Fruit fly (Drosophila melanogaster) whole organism, embryonic: ENCODE results near the gene RpS25.
A peak's percentile ranks its signal among the peaks of the same experiment; 100 is the strongest.

Source experiments
- CG10209 ChIP-seq: fragments of 200-800 bp; sonication (Bioruptor generic); optimal IDR thresholded peaks from 3 replicates; lab custom pipeline; 2017; ENCODE audit warnings: missing biosample characterization, mild to moderate bottlenecking, missing genetic modification characterization, missing genetic modification reagents
- CG1024 ChIP-seq: fragments of 200-800 bp; sonication (Bioruptor generic); IDR thresholded peaks from 2 replicates; pipeline ENCODE4 v1.3.6; 2022; ENCODE audit warnings: missing biosample characterization, missing genetic modification characterization
- CG11723 ChIP-seq: fragments of 200-800 bp; sonication (Bioruptor generic); optimal IDR thresholded peaks from 2 replicates; lab custom pipeline; 2017; ENCODE audit warnings: missing biosample characterization, mild to moderate bottlenecking, missing genetic modification characterization
- CG12071 ChIP-seq: fragments of 200-800 bp; sonication (Bioruptor generic); optimal IDR thresholded peaks from 3 replicates; lab custom pipeline; 2018; ENCODE audit warnings: missing biosample characterization, mild to moderate bottlenecking, missing genetic modification characterization
- CG12744 ChIP-seq: fragments of 200-800 bp; sonication (Bioruptor generic); optimal IDR thresholded peaks from 2 replicates; lab custom pipeline; 2016; ENCODE audit warnings: missing biosample characterization, missing genetic modification characterization
- CG13624 ChIP-seq: fragments of 200-800 bp; sonication (Bioruptor generic); optimal IDR thresholded peaks from 2 replicates; lab custom pipeline; 2016; ENCODE audit warnings: missing biosample characterization, missing genetic modification characterization
- CG14014 ChIP-seq: fragments of 200-800 bp; sonication (Bioruptor generic); IDR thresholded peaks from 2 replicates; pipeline ENCODE4 v1.3.6; 2022; ENCODE audit warnings: missing biosample characterization, missing genetic modification characterization
- CG1603 ChIP-seq: fragments of 200-800 bp; sonication (Bioruptor generic); optimal IDR thresholded peaks from 2 replicates; lab custom pipeline; 2019; ENCODE audit warnings: missing biosample characterization, mild to moderate bottlenecking, missing genetic modification characterization, moderate library complexity
- CG31388 ChIP-seq: fragments of 200-800 bp; sonication (Bioruptor generic); optimal IDR thresholded peaks from 2 replicates; lab custom pipeline; 2016; ENCODE audit warnings: missing biosample characterization, missing genetic modification characterization
- CG3726 ChIP-seq: fragments of 200-800 bp; sonication (Bioruptor generic); IDR thresholded peaks from 3 replicates; pipeline ENCODE4, ENCODE4 v1.3.6; 2022; ENCODE audit warnings: missing biosample characterization, missing genetic modification characterization
- CG3995 ChIP-seq: fragments of 200-800 bp; sonication (Bioruptor generic); optimal IDR thresholded peaks from 3 replicates; lab custom pipeline; 2016; ENCODE audit warnings: missing biosample characterization, missing genetic modification characterization
- CG43689 ChIP-seq: fragments of 200-800 bp; sonication (Bioruptor generic); IDR thresholded peaks from 2 replicates; pipeline ENCODE4 v1.3.6; 2022; ENCODE audit warnings: missing biosample characterization, missing genetic modification characterization
- CG5953 ChIP-seq: fragments of 200-800 bp; sonication (Bioruptor generic); IDR thresholded peaks from 2 replicates; pipeline ENCODE4 v1.3.6; 2022; ENCODE audit warnings: missing biosample characterization, missing genetic modification characterization
- CG7271 ChIP-seq: fragments of 200-800 bp; sonication (Bioruptor generic); optimal IDR thresholded peaks from 2 replicates; lab custom pipeline; 2018; ENCODE audit warnings: missing biosample characterization, mild to moderate bottlenecking, missing genetic modification characterization, moderate library complexity
- CG9437 ChIP-seq: fragments of 200-800 bp; sonication (Bioruptor generic); optimal IDR thresholded peaks from 2 replicates; lab custom pipeline; 2018; ENCODE audit warnings: missing biosample characterization, mild to moderate bottlenecking, missing genetic modification characterization
- Chrac-16 ChIP-seq: fragments of 200-800 bp; sonication (Bioruptor generic); optimal IDR thresholded peaks from 3 replicates; lab custom pipeline; 2016; ENCODE audit warnings: missing biosample characterization, missing genetic modification characterization
- CrebB ChIP-seq: fragments of 200-800 bp; sonication (Bioruptor generic); optimal IDR thresholded peaks from 3 replicates; lab custom pipeline; 2018; ENCODE audit warnings: missing biosample characterization, mild to moderate bottlenecking, missing genetic modification characterization
- Dfd ChIP-seq, 2 experiments: fragments of >200 bp; optimal IDR thresholded peaks; 2 replicates each; lab custom pipeline; 2017; ENCODE audit warnings: missing biosample characterization in 2 of 2, missing genetic modification characterization in 2 of 2
- Doc3 ChIP-seq: fragments of 200-800 bp; sonication (Bioruptor generic); IDR thresholded peaks from 3 replicates; pipeline ENCODE4 v1.3.6; 2022; ENCODE audit warnings: missing biosample characterization, missing genetic modification characterization; ENCODE audit not compliant: partially characterized antibody
- E2f2 ChIP-seq: fragments of 200-800 bp; sonication (Bioruptor generic); IDR thresholded peaks from 2 replicates; pipeline ENCODE4 v1.3.6; 2022; ENCODE audit warnings: missing biosample characterization, missing genetic modification characterization
- Eip74EF ChIP-seq, 2 experiments: fragments of 200-800 bp in 1 of 2; fragments of >200 bp in 1 of 2; sonication (Bioruptor generic) in 1 of 2; optimal IDR thresholded peaks; 2 replicates each; lab custom pipeline; 2017 to 2019; ENCODE audit warnings: missing biosample characterization in 2 of 2, missing genetic modification characterization in 2 of 2, mild to moderate bottlenecking in 1 of 2, moderate library complexity in 1 of 2
- Elba2 ChIP-seq: fragments of 200-800 bp; sonication (Bioruptor generic); optimal IDR thresholded peaks from 3 replicates; lab custom pipeline; 2016; ENCODE audit warnings: missing biosample characterization, missing genetic modification characterization
- Fer1 ChIP-seq: fragments of 200-800 bp; sonication (Bioruptor generic); optimal IDR thresholded peaks from 2 replicates; lab custom pipeline; 2017; ENCODE audit warnings: missing biosample characterization, mild to moderate bottlenecking, missing genetic modification characterization
- H2.0 ChIP-seq: fragments of 200-800 bp; sonication (Bioruptor generic); IDR thresholded peaks from 2 replicates; pipeline ENCODE4 v1.3.6; 2022; ENCODE audit warnings: missing biosample characterization, missing genetic modification characterization
- HLH4C ChIP-seq: fragments of 200-800 bp; sonication (Bioruptor generic); IDR thresholded peaks from 3 replicates; pipeline ENCODE4 v1.3.6; 2022; ENCODE audit warnings: missing biosample characterization, missing genetic modification characterization; ENCODE audit not compliant: partially characterized antibody
- HmgD ChIP-seq: fragments of 200-800 bp; sonication (Bioruptor generic); optimal IDR thresholded peaks from 3 replicates; lab custom pipeline; 2016; ENCODE audit warnings: missing biosample characterization, missing genetic modification characterization
- Lpt ChIP-seq: fragments of >200 bp; optimal IDR thresholded peaks from 2 replicates; lab custom pipeline; 2018; ENCODE audit warnings: missing biosample characterization, missing genetic modification characterization
- Meics ChIP-seq: fragments of 200-800 bp; sonication (Bioruptor generic); optimal IDR thresholded peaks from 2 replicates; lab custom pipeline; 2017; ENCODE audit warnings: missing biosample characterization, mild to moderate bottlenecking, missing genetic modification characterization
- NFAT ChIP-seq: fragments of 200-800 bp; sonication (Bioruptor generic); IDR thresholded peaks from 2 replicates; pipeline ENCODE4 v1.3.6; 2022; ENCODE audit warnings: missing biosample characterization, missing genetic modification characterization
- PHDP ChIP-seq: fragments of 200-800 bp; sonication (Bioruptor generic); optimal IDR thresholded peaks from 3 replicates; lab custom pipeline; 2018; ENCODE audit warnings: missing biosample characterization, mild to moderate bottlenecking, missing genetic modification characterization, moderate library complexity
- Tbp ChIP-seq: fragments of >200 bp; optimal IDR thresholded peaks from 2 replicates; lab custom pipeline; 2018; ENCODE audit warnings: missing biosample characterization, missing genetic modification characterization
- Usf ChIP-seq: fragments of 200-800 bp; sonication (Bioruptor generic); optimal IDR thresholded peaks from 2 replicates; lab custom pipeline; 2017; ENCODE audit warnings: missing genotype, missing biosample characterization, missing genetic modification characterization
- abd-A ChIP-seq: fragments of 200-800 bp; sonication (Bioruptor generic); optimal IDR thresholded peaks from 3 replicates; lab custom pipeline; 2019; ENCODE audit warnings: missing biosample characterization, mild to moderate bottlenecking, missing genetic modification characterization, moderate library complexity
- az2 ChIP-seq: fragments of 200-800 bp; sonication (Bioruptor generic); optimal IDR thresholded peaks from 3 replicates; lab custom pipeline; 2016; ENCODE audit warnings: missing biosample characterization, missing genetic modification characterization
- bab2 ChIP-seq: fragments of 200-800 bp; sonication (Bioruptor generic); optimal IDR thresholded peaks from 2 replicates; lab custom pipeline; 2016; ENCODE audit warnings: missing biosample characterization, missing genetic modification characterization
- bigmax ChIP-seq: fragments of 200-800 bp; sonication (Bioruptor generic); optimal IDR thresholded peaks from 2 replicates; lab custom pipeline; 2018; ENCODE audit warnings: missing biosample characterization, mild to moderate bottlenecking, missing genetic modification characterization
- cas ChIP-seq: fragments of 200-800 bp; sonication (Bioruptor generic); IDR thresholded peaks from 2 replicates; pipeline ENCODE4 v1.3.6; 2022; ENCODE audit warnings: missing biosample characterization, missing genetic modification characterization
- cg ChIP-seq: fragments of 200-800 bp; sonication (Bioruptor generic); optimal IDR thresholded peaks from 3 replicates; lab custom pipeline; 2019; ENCODE audit warnings: missing biosample characterization, mild to moderate bottlenecking, missing genetic modification characterization, moderate library complexity
- chinmo ChIP-seq: fragments of 200-800 bp; sonication (Bioruptor generic); IDR thresholded peaks from 4 replicates; pipeline ENCODE4 v1.3.6; 2022; ENCODE audit warnings: missing biosample characterization, missing genetic modification characterization; ENCODE audit not compliant: partially characterized antibody
- hkb ChIP-seq, 2 experiments: fragments of 200-800 bp in 1 of 2; fragments of >200 bp in 1 of 2; sonication (Bioruptor generic) in 1 of 2; IDR thresholded peaks in 1 of 2; optimal IDR thresholded peaks in 1 of 2; 2 replicates each; pipeline versions ENCODE4 v1.3.6 to Lab custom; 2017 to 2022; ENCODE audit warnings: missing biosample characterization in 1 of 2, missing genetic modification characterization in 1 of 2
- jumu ChIP-seq: fragments of 200-800 bp; sonication (Bioruptor generic); optimal IDR thresholded peaks from 3 replicates; lab custom pipeline; 2016; ENCODE audit warnings: missing biosample characterization, missing genetic modification characterization
- lmd ChIP-seq: fragments of 200-800 bp; sonication (Bioruptor generic); IDR thresholded peaks from 2 replicates; pipeline ENCODE4 v1.3.6; 2022; ENCODE audit warnings: missing biosample characterization, missing genetic modification characterization
- maf-S ChIP-seq: fragments of 200-800 bp; sonication (Bioruptor generic); optimal IDR thresholded peaks from 2 replicates; lab custom pipeline; 2016; ENCODE audit warnings: missing biosample characterization, missing genetic modification characterization
- mld ChIP-seq: fragments of 200-800 bp; sonication (Bioruptor generic); IDR thresholded peaks from 3 replicates; pipeline ENCODE4 v1.3.6; 2022; ENCODE audit warnings: missing biosample characterization, missing genetic modification characterization; ENCODE audit not compliant: partially characterized antibody
- nerfin-2 ChIP-seq: fragments of 200-800 bp; sonication (Bioruptor generic); IDR thresholded peaks from 2 replicates; pipeline ENCODE4 v1.3.6; 2022; ENCODE audit warnings: missing biosample characterization, missing genetic modification characterization; ENCODE audit not compliant: partially characterized antibody
- org-1 ChIP-seq: fragments of 200-800 bp; sonication (Bioruptor generic); optimal IDR thresholded peaks from 2 replicates; lab custom pipeline; 2017; ENCODE audit warnings: missing biosample characterization, missing genetic modification characterization
- p53 ChIP-seq: fragments of 200-800 bp; sonication (Bioruptor generic); optimal IDR thresholded peaks from 2 replicates; lab custom pipeline; 2016; ENCODE audit warnings: missing biosample characterization, missing genetic modification characterization
- seq ChIP-seq: fragments of 200-800 bp; sonication (Bioruptor generic); IDR thresholded peaks from 2 replicates; pipeline ENCODE4 v1.3.6; 2022; ENCODE audit warnings: missing biosample characterization, missing genetic modification characterization
- so ChIP-seq: fragments of 200-800 bp; sonication (Bioruptor generic); IDR thresholded peaks from 3 replicates; pipeline ENCODE4 v1.3.6; 2022; ENCODE audit warnings: missing biosample characterization, missing genetic modification characterization
- sr ChIP-seq: fragments of 200-800 bp; sonication (Bioruptor generic); IDR thresholded peaks from 3 replicates; pipeline ENCODE4 v1.3.6; 2022; ENCODE audit warnings: missing biosample characterization, missing genetic modification characterization
- ssp ChIP-seq: fragments of 200-800 bp; sonication (Bioruptor generic); IDR thresholded peaks from 2 replicates; pipeline ENCODE4 v1.3.6; 2022; ENCODE audit warnings: missing biosample characterization, missing genetic modification characterization

RpS25 gene

dm6 chr3R:11226496-11226895 is 10.4 kb upstream of the RpS25 start, which contains the start of gene CG17726 (continued):
- TF ChIP-seq jumu (GFP tag; lab: Kevin White, UChicago): peak; percentile 79
- peak; percentile 93 for TF ChIP-seq org-1 (GFP tag; lab: Kevin White, UChicago)
- peak; percentile 98 for TF ChIP-seq lmd
- peak; percentile 90 for TF ChIP-seq CG12071 (GFP tag; lab: Kevin White, UChicago)
- peak; percentile 91 for TF ChIP-seq Usf (GFP tag; lab: Kevin White, UChicago)
- TF ChIP-seq maf-S (GFP tag; lab: Kevin White, UChicago): peak; percentile 81
- TF ChIP-seq CG5953 (GFP tag; lab: Robert Waterston, UW): peak; percentile 97
- peak; percentile 94 for TF ChIP-seq Fer1
- TF ChIP-seq Tbp (GFP tag; lab: Kevin White, UChicago): no peak
- no peak for TF ChIP-seq nerfin-2
- TF ChIP-seq H2.0: peak; percentile 98
- peak; percentile 97 for TF ChIP-seq CG31388 (GFP tag; lab: Kevin White, UChicago)
- TF ChIP-seq Elba2 (GFP tag; lab: Kevin White, UChicago): peak; percentile 88
- peak; percentile 90 for TF ChIP-seq NFAT (GFP tag; lab: Robert Waterston, UW)
- TF ChIP-seq seq (GFP tag; lab: Robert Waterston, UW): peak; percentile 97
- TF ChIP-seq bigmax (GFP tag; lab: Kevin White, UChicago): no peak
- peak; percentile 62 for TF ChIP-seq HmgD (GFP tag; lab: Kevin White, UChicago)
- TF ChIP-seq az2 (GFP tag; lab: Kevin White, UChicago): peak; percentile 98
- peak; percentile 87 for TF ChIP-seq CG11723 (GFP tag; lab: Kevin White, UChicago)
- peak; percentile 91 for TF ChIP-seq CG1603
- no peak for TF ChIP-seq chinmo (GFP tag; lab: Robert Waterston, UW)
- peak; percentile 99 for TF ChIP-seq PHDP (tag; lab: Kevin White, UChicago)
- TF ChIP-seq CG3726: peak; percentile 95
- peak; percentile 93 for TF ChIP-seq CG9437 (GFP tag; lab: Kevin White, UChicago)
- TF ChIP-seq bab2 (GFP tag; lab: Kevin White, UChicago): peak; percentile 93
- TF ChIP-seq Meics (GFP tag; lab: Kevin White, UChicago): peak; percentile 96
- TF ChIP-seq hkb (optimal IDR thresholded peaks at IDR 0.05; lab: Kevin White, UChicago): no peak
- TF ChIP-seq hkb (GFP tag; IDR thresholded peaks at IDR 0.05; lab: Robert Waterston, UW): peak; percentile 98
- TF ChIP-seq CG10209: peak; percentile 97
- TF ChIP-seq so (GFP tag; lab: Robert Waterston, UW): peak; percentile 99
- peak; percentile 87 for TF ChIP-seq E2f2 (GFP tag; lab: Robert Waterston, UW)
- no peak for TF ChIP-seq abd-A (tag; lab: Kevin White, UChicago)
- peak; percentile 98 for TF ChIP-seq CG14014 (GFP tag; lab: Robert Waterston, UW)
- TF ChIP-seq CG1024 (GFP tag; lab: Robert Waterston, UW): peak; percentile 95
- peak; percentile 93 for TF ChIP-seq ssp (GFP tag; lab: Robert Waterston, UW)
- TF ChIP-seq Eip74EF (GFP tag; optimal IDR thresholded peaks at IDR 0.05; lab: Kevin White, UChicago): peak in 1 of 2 experiments; percentile 97
- TF ChIP-seq Dfd (GFP tag; optimal IDR thresholded peaks at IDR 0.05; lab: Kevin White, UChicago): no peak
- no peak for TF ChIP-seq mld
- TF ChIP-seq p53 (GFP tag; lab: Kevin White, UChicago): peak; percentile 56
- TF ChIP-seq CG13624 (GFP tag; lab: Kevin White, UChicago): peak; percentile 94
- TF ChIP-seq Lpt (GFP tag; lab: Kevin White, UChicago): no peak
- TF ChIP-seq CG3995: peak; percentile 74
- peak; percentile 98 for TF ChIP-seq Chrac-16 (GFP tag; lab: Kevin White, UChicago)
- peak; percentile 97 for TF ChIP-seq CG43689 (GFP tag; lab: Robert Waterston, UW)
- TF ChIP-seq CG12744 (GFP tag; lab: Kevin White, UChicago): peak; percentile 92
- TF ChIP-seq HLH4C: no peak
- peak; percentile 93 for TF ChIP-seq CG7271 (tag; lab: Kevin White, UChicago)
- peak; percentile 76; the same call in 1 of the 3 replicates for TF ChIP-seq sr (GFP tag; lab: Robert Waterston, UW)
- no peak for TF ChIP-seq cg (GFP tag; lab: Kevin White, UChicago)
- no peak for TF ChIP-seq Doc3 (GFP tag; lab: Robert Waterston, UW)
- TF ChIP-seq cas (GFP tag; lab: Robert Waterston, UW): peak; percentile 96
- TF ChIP-seq CrebB (tag; lab: Kevin White, UChicago): peak; percentile 96
